Fruit fly (Drosophila melanogaster) whole organism, wandering third instar larva: ENCODE measurements around the gene Cyt-c1.

Experiments used
- Dfd ChIP-seq: fragments of >200 bp; optimal IDR thresholded peaks from 2 replicates; lab custom pipeline; 2017; ENCODE audit warnings: missing biosample characterization, missing genetic modification characterization
- Dif ChIP-seq: fragments of 200-275, 200-300 bp; sonication (Bioruptor generic); optimal IDR thresholded peaks from 2 replicates; lab custom pipeline; 2018; ENCODE audit warnings: missing biosample characterization, missing genetic modification characterization; ENCODE audit not compliant: partially characterized antibody
- HLH106 ChIP-seq: fragments of 200-800 bp; optimal IDR thresholded peaks from 3 replicates; lab custom pipeline; 2019; ENCODE audit warnings: missing biosample characterization, mild to moderate bottlenecking, missing genetic modification characterization, moderate library complexity
- Hr83 ChIP-seq: fragments of 200-300 bp; sonication (Bioruptor generic); optimal IDR thresholded peaks from 2 replicates; lab custom pipeline; 2016; ENCODE audit warnings: missing biosample characterization, mild to moderate bottlenecking, missing genetic modification characterization, moderate library complexity; ENCODE audit not compliant: poor library complexity, severe bottlenecking
- N ChIP-seq: fragments of >200 bp; optimal IDR thresholded peaks from 2 replicates; lab custom pipeline; 2018; ENCODE audit warnings: missing biosample characterization, missing external identifiers, missing genetic modification characterization
- OdsH ChIP-seq: fragments of 200-800 bp; sonication (Bioruptor generic); optimal IDR thresholded peaks from 2 replicates; lab custom pipeline; 2016; ENCODE audit warnings: missing biosample characterization, mild to moderate bottlenecking, missing genetic modification characterization
- br ChIP-seq: fragments of 200-800 bp; sonication (Bioruptor generic); optimal IDR thresholded peaks from 2 replicates; lab custom pipeline; 2016; ENCODE audit warnings: missing biosample characterization, missing genetic modification characterization
- dsf ChIP-seq: sonication (Bioruptor generic); optimal IDR thresholded peaks from 2 replicates; lab custom pipeline; 2016; ENCODE audit warnings: missing biosample characterization, missing genetic modification characterization, borderline replicate concordance
- h ChIP-seq: fragments of 200-800 bp; sonication (Bioruptor generic); optimal IDR thresholded peaks from 3 replicates; lab custom pipeline; 2016; ENCODE audit warnings: missing biosample characterization, mild to moderate bottlenecking, missing genetic modification characterization
- lola ChIP-seq: fragments of >200 bp; optimal IDR thresholded peaks from 2 replicates; lab custom pipeline; 2017; ENCODE audit warnings: missing biosample characterization, missing genetic modification characterization
- psq ChIP-seq: fragments of 200-800 bp; sonication (Bioruptor generic); optimal IDR thresholded peaks from 3 replicates; lab custom pipeline; 2017; ENCODE audit warnings: missing biosample characterization, mild to moderate bottlenecking, missing genetic modification characterization, moderate library complexity
- sv ChIP-seq: fragments of 200-800 bp; sonication (Bioruptor generic); optimal IDR thresholded peaks from 3 replicates; lab custom pipeline; 2016; ENCODE audit warnings: missing biosample characterization, missing genetic modification characterization
- usp ChIP-seq: fragments of >200 bp; optimal IDR thresholded peaks from 2 replicates; lab custom pipeline; 2017; ENCODE audit warnings: missing biosample characterization, missing genetic modification characterization

DNA sequence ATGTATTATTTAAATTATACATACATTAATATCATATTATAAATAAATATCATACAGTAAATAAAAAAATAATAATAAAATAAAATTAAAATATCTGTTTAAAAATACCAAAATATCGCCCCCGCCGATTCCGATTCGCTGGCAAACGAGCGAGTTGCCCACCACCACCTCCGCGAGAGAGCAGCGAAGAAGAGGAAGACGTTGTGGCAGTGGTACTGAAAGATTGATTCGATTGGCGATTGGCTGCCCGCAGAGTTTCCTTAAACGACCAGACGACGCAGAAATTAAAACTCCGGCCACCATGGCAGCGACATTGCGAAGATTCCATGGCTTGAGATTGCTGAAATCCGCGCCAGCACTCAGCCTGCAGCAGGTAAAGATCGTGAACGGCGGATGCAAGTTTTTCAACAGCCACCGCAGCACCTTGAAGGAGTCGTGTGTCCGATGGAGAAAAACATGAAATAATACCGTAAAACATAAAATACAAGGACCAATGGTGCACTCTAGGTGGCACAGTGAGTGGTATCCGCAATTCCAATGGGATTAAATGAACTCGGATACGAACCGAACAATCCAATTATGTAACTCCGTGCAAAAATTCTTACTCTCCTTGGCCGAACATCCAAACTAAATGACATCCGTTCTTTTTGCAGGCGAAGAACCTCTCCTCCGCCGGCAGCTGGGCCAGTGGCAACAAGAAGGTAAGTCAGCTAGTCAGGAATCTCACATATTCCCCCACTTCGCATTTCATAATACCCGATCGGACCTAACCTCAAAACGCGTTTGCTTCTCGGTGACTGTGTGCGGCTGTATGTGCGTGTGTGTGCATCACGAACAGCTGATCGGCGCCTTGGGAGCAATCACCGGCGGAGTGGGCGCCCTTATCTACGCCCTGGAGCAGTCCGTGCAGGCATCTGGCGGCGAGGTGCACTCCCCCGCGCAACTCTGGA lies at the start of gene Cyt-c1:
- TF ChIP-seq lola (GFP tag; lab: Kevin White, UChicago) (no peak), N (GFP tag; lab: Kevin White, UChicago) (no peak), sv (no peak), usp (GFP tag; lab: Kevin White, UChicago) (no peak), br (GFP tag; lab: Kevin White, UChicago) (no peak), Hr83 (GFP tag; lab: Kevin White, UChicago) (no peak), OdsH (GFP tag; lab: Kevin White, UChicago) (no peak), h (GFP tag; lab: Kevin White, UChicago) (no peak), Dif (GFP tag; lab: Kevin White, UChicago) (no peak), psq (no peak), dsf (GFP tag; lab: Kevin White, UChicago) (no peak), HLH106 (tag; lab: Kevin White, UChicago) (no peak), Dfd (no peak)
